Worm (Caenorhabditis elegans) whole organism, L1 larva: ENCODE measurements around the gene inx-1.

ENCODE experiments used
- C04F5.9 ChIP-seq: sonication (generic microtip); optimal IDR thresholded peaks from 2 replicates; lab custom pipeline; 2016; ENCODE audit warnings: missing genetic modification characterization, missing compliant biosample characterization
- C34B4.2 ChIP-seq: sonication (generic microtip); optimal IDR thresholded peaks from 2 replicates; lab custom pipeline; 2017; ENCODE audit warnings: mild to moderate bottlenecking, missing genetic modification characterization, missing compliant biosample characterization
- aha-1 ChIP-seq: fragments of 150-350 bp; optimal IDR thresholded peaks from 2 replicates; lab custom pipeline; 2014; ENCODE audit warnings: missing biosample characterization, missing genetic modification characterization
- alr-1 ChIP-seq: fragments of 200-800 bp; sonication (Bioruptor generic); optimal IDR thresholded peaks from 2 replicates; lab custom pipeline; 2018; ENCODE audit warnings: borderline replicate concordance, mild to moderate bottlenecking, missing genetic modification characterization, missing compliant biosample characterization
- ama-1 ChIP-seq: fragments of 150-350 bp; optimal IDR thresholded peaks from 2 replicates; lab custom pipeline; 2014
- ceh-63 ChIP-seq: fragments of 200-800 bp; sonication (Bioruptor generic); optimal IDR thresholded peaks from 2 replicates; lab custom pipeline; 2018; ENCODE audit warnings: mild to moderate bottlenecking, missing genetic modification characterization, missing compliant biosample characterization
- ceh-8 ChIP-seq: fragments of 200-800 bp; sonication (Bioruptor generic); optimal IDR thresholded peaks from 2 replicates; lab custom pipeline; 2018; ENCODE audit warnings: mild to moderate bottlenecking, missing genetic modification characterization, moderate library complexity, missing compliant biosample characterization
- ceh-82 ChIP-seq, 3 experiments: fragments of 150-350 bp in 1 of 3; sonication (generic microtip) in 2 of 3; optimal IDR thresholded peaks; 2 replicates each; lab custom pipeline; 2014 to 2017; ENCODE audit warnings: missing biosample characterization in 3 of 3, missing genetic modification characterization in 3 of 3
- dpl-1 ChIP-seq, 3 experiments: fragments of 150-350 bp in 2 of 3; sonication (generic microtip) in 1 of 3; optimal IDR thresholded peaks; 2 replicates each; lab custom pipeline; 2014 to 2017; ENCODE audit warnings: missing biosample characterization in 3 of 3, missing genetic modification characterization in 3 of 3, missing genetic modification reagents in 3 of 3
- dsc-1 ChIP-seq: sonication (generic microtip); optimal IDR thresholded peaks from 2 replicates; lab custom pipeline; 2016; ENCODE audit warnings: mild to moderate bottlenecking, missing genetic modification characterization, missing compliant biosample characterization
- efl-1 ChIP-seq, 4 experiments: fragments of 150-350 bp; optimal IDR thresholded peaks in 3 of 4; peaks in 1 of 4; 1 replicate in 1 of 4; 2 replicates in 3 of 4; lab custom pipeline; 2014; ENCODE audit warnings: missing biosample characterization in 2 of 4, missing genetic modification characterization in 2 of 4, missing genetic modification reagents in 2 of 4
- egl-27 ChIP-seq, 2 experiments: fragments of 150-350 bp in 1 of 2; sonication (generic microtip); optimal IDR thresholded peaks; 3 replicates each; lab custom pipeline; 2017 to 2018; ENCODE audit warnings: missing biosample characterization in 2 of 2, missing genetic modification characterization in 2 of 2, missing genetic modification reagents in 2 of 2
- elt-2 ChIP-seq: sonication (generic microtip); optimal IDR thresholded peaks from 2 replicates; lab custom pipeline; 2016; ENCODE audit warnings: missing genetic modification characterization, mild to moderate bottlenecking, inconsistent platforms, missing compliant biosample characterization, missing genetic modification reagents
- fkh-8 ChIP-seq: sonication (generic microtip); optimal IDR thresholded peaks from 2 replicates; lab custom pipeline; 2016; ENCODE audit warnings: mild to moderate bottlenecking, missing genetic modification characterization, missing compliant biosample characterization
- grh-1 ChIP-seq: fragments of 200-800 bp; sonication (Bioruptor generic); IDR thresholded peaks from 2 replicates; pipeline ENCODE4 v1.3.6; 2022; ENCODE audit warnings: missing genetic modification reagents, missing genetic modification characterization, missing compliant biosample characterization
- hlh-17 ChIP-seq: fragments of 200-800 bp; sonication (Bioruptor generic); optimal IDR thresholded peaks from 2 replicates; lab custom pipeline; 2018; ENCODE audit warnings: missing genetic modification characterization, mild to moderate bottlenecking, missing compliant biosample characterization, moderate library complexity, borderline replicate concordance
- hlh-4 ChIP-seq: sonication (generic microtip); optimal IDR thresholded peaks from 2 replicates; lab custom pipeline; 2016; ENCODE audit warnings: mild to moderate bottlenecking, missing genetic modification characterization, missing compliant biosample characterization
- hpl-2 ChIP-seq: fragments of 150-350 bp; optimal IDR thresholded peaks from 2 replicates; lab custom pipeline; 2014; ENCODE audit warnings: missing biosample characterization, missing genetic modification reagents, missing genetic modification characterization
- irx-1 ChIP-seq: sonication (generic microtip); optimal IDR thresholded peaks from 2 replicates; lab custom pipeline; 2016; ENCODE audit warnings: missing genetic modification characterization, missing compliant biosample characterization
- isw-1 ChIP-seq: fragments of 200-800 bp; sonication (Bioruptor generic); IDR thresholded peaks from 2 replicates; pipeline ENCODE4 v1.3.6; 2022; ENCODE audit warnings: missing genetic modification characterization, missing compliant biosample characterization
- lin-14 ChIP-seq: fragments of 200-800 bp; sonication (Bioruptor generic); optimal IDR thresholded peaks from 2 replicates; lab custom pipeline; 2018; ENCODE audit warnings: mild to moderate bottlenecking, missing genetic modification characterization, moderate library complexity, missing compliant biosample characterization
- lin-15B ChIP-seq: fragments of 150-350 bp; sonication (generic microtip); optimal IDR thresholded peaks from 3 replicates; lab custom pipeline; 2014; ENCODE audit warnings: missing biosample characterization, missing genetic modification characterization
- mef-2 ChIP-seq: fragments of 150-350 bp; optimal IDR thresholded peaks from 2 replicates; lab custom pipeline; 2014; ENCODE audit warnings: missing biosample characterization, missing genetic modification characterization
- nhr-11 ChIP-seq: fragments of 150-350 bp; optimal IDR thresholded peaks from 2 replicates; lab custom pipeline; 2014; ENCODE audit warnings: missing biosample characterization, missing genetic modification characterization
- nhr-28 ChIP-seq: fragments of 150-350 bp; optimal IDR thresholded peaks from 2 replicates; lab custom pipeline; 2014; ENCODE audit warnings: missing biosample characterization, missing genetic modification characterization
- nhr-47 ChIP-seq: sonication (generic microtip); optimal IDR thresholded peaks from 2 replicates; lab custom pipeline; 2016; ENCODE audit warnings: mild to moderate bottlenecking, missing genetic modification characterization, moderate library complexity, missing compliant biosample characterization
- nhr-71 ChIP-seq: sonication (generic microtip); optimal IDR thresholded peaks from 2 replicates; lab custom pipeline; 2016; ENCODE audit warnings: mild to moderate bottlenecking, missing genetic modification characterization, moderate library complexity, missing compliant biosample characterization
- nhr-85 ChIP-seq: sonication (generic microtip); peaks from one replicate; lab custom pipeline; 2016; ENCODE audit warnings: missing genetic modification characterization, inconsistent platforms, missing compliant biosample characterization
- nhr-90 ChIP-seq: sonication (generic microtip); optimal IDR thresholded peaks from 2 replicates; lab custom pipeline; 2016; ENCODE audit warnings: mild to moderate bottlenecking, missing genetic modification characterization, missing compliant biosample characterization; ENCODE audit not compliant: poor library complexity
- pag-3 ChIP-seq: sonication (generic microtip); optimal IDR thresholded peaks from 2 replicates; lab custom pipeline; 2017; ENCODE audit warnings: missing genetic modification characterization, mild to moderate bottlenecking, missing compliant biosample characterization, antibody characterized with exemption, borderline replicate concordance; ENCODE audit not compliant: insufficient read depth
- skn-1 ChIP-seq: fragments of 150-350 bp; optimal IDR thresholded peaks from 2 replicates; lab custom pipeline; 2014; ENCODE audit warnings: missing biosample characterization, missing genetic modification characterization
- sptf-1 ChIP-seq: fragments of 150-350 bp; optimal IDR thresholded peaks from 2 replicates; lab custom pipeline; 2014; ENCODE audit warnings: missing biosample characterization, missing genetic modification characterization
- tbx-2 ChIP-seq: sonication (generic microtip); optimal IDR thresholded peaks from 2 replicates; lab custom pipeline; 2016; ENCODE audit warnings: missing genetic modification characterization, missing compliant biosample characterization
- unc-62 ChIP-seq: fragments of 150-350 bp; optimal IDR thresholded peaks from 2 replicates; lab custom pipeline; 2014; ENCODE audit warnings: missing biosample characterization, missing genetic modification reagents, missing genetic modification characterization
- unc-86 ChIP-seq: sonication (generic microtip); optimal IDR thresholded peaks from 2 replicates; lab custom pipeline; 2016; ENCODE audit warnings: missing genetic modification characterization, missing compliant biosample characterization
- zip-4 ChIP-seq: fragments of 200-800 bp; sonication (Bioruptor generic); optimal IDR thresholded peaks from 2 replicates; lab custom pipeline; 2018; ENCODE audit warnings: mild to moderate bottlenecking, missing genetic modification characterization, moderate library complexity, missing compliant biosample characterization

Gene inx-1

ce11 chrX:6920132-6920531 is 36.1 kb downstream of the inx-1 start:
- TF ChIP-seq elt-2, result peak; percentile 63
- no peak for TF ChIP-seq skn-1 (tag; lab: Kevin White, UChicago)
- TF ChIP-seq ama-1 (lab: Kevin White, UChicago), result no peak
- TF ChIP-seq ceh-82 (tag; optimal IDR thresholded peaks at IDR 0.05; lab: Kevin White, UChicago), result no peak
- no peak for TF ChIP-seq hpl-2 (GFP tag; lab: Kevin White, UChicago)
- no peak for TF ChIP-seq egl-27 (tag; optimal IDR thresholded peaks at IDR 0.05; lab: Kevin White, UChicago)

ce11 chrX:6916150-6916549 is 40.0 kb downstream of the inx-1 start:
- TF ChIP-seq hlh-17 (GFP tag; lab: Kevin White, UChicago), result no peak
- TF ChIP-seq lin-15B (tag; lab: Kevin White, UChicago), result no peak
- no peak for TF ChIP-seq hpl-2 (GFP tag; lab: Kevin White, UChicago)
- no peak for TF ChIP-seq unc-86 (tag; lab: Kevin White, UChicago)
- TF ChIP-seq hlh-4 (tag; lab: Kevin White, UChicago), result no peak
- no peak for TF ChIP-seq pag-3 (tag; lab: Kevin White, UChicago)
- no peak for TF ChIP-seq zip-4 (GFP tag; lab: Kevin White, UChicago)
- TF ChIP-seq nhr-28 (tag; lab: Kevin White, UChicago), result no peak
- TF ChIP-seq sptf-1 (tag; lab: Kevin White, UChicago), result no peak
- no peak for TF ChIP-seq mef-2 (tag; lab: Kevin White, UChicago)
- TF ChIP-seq fkh-8 (tag; lab: Kevin White, UChicago), result peak; percentile 20
- TF ChIP-seq ama-1 (lab: Kevin White, UChicago), result no peak
- TF ChIP-seq C34B4.2 (tag; lab: Kevin White, UChicago), result no peak
- TF ChIP-seq ceh-8 (GFP tag; lab: Kevin White, UChicago), result no peak
- no peak for TF ChIP-seq dpl-1 (GFP tag; optimal IDR thresholded peaks at IDR 0.05; lab: Kevin White, UChicago)
- TF ChIP-seq nhr-90 (tag; lab: Kevin White, UChicago), result no peak
- TF ChIP-seq aha-1 (tag; lab: Kevin White, UChicago), result no peak
- peak; percentile 76 for TF ChIP-seq nhr-85 (tag; lab: Kevin White, UChicago)
- TF ChIP-seq ceh-63 (GFP tag; lab: Kevin White, UChicago), result no peak
- TF ChIP-seq nhr-71 (tag; lab: Kevin White, UChicago), result peak; percentile 49
- peak; percentile 9 for TF ChIP-seq nhr-47 (tag; lab: Kevin White, UChicago)
- TF ChIP-seq tbx-2, result peak; percentile 29
- TF ChIP-seq irx-1 (tag; lab: Kevin White, UChicago), result no peak
- peak; percentile 69 for TF ChIP-seq lin-14 (GFP tag; lab: Kevin White, UChicago)
- TF ChIP-seq C04F5.9 (tag; lab: Kevin White, UChicago), result no peak
- TF ChIP-seq unc-62 (GFP tag; lab: Kevin White, UChicago), result no peak
- TF ChIP-seq alr-1 (tag; lab: Kevin White, UChicago), result no peak
- no peak for TF ChIP-seq grh-1 (GFP tag; lab: Robert Waterston, UW)
- no peak for TF ChIP-seq isw-1 (GFP tag; lab: Robert Waterston, UW)
- TF ChIP-seq nhr-11 (tag; lab: Kevin White, UChicago), result no peak

ce11 chrX:6915279-6915678 is 40.9 kb downstream of the inx-1 start:
- no peak for TF ChIP-seq efl-1 (optimal IDR thresholded peaks at IDR 0.05; lab: Kevin White, UChicago)
- peak in 1 of 2 experiments; percentile 22 for TF ChIP-seq efl-1 (GFP tag; optimal IDR thresholded peaks at IDR 0.05 in 1 of 2; lab: Kevin White, UChicago)
- no peak for TF ChIP-seq isw-1 (GFP tag; lab: Robert Waterston, UW)
- TF ChIP-seq dsc-1 (tag; lab: Kevin White, UChicago), result peak; percentile 33
- TF ChIP-seq, all 84 proteins: peak for 2
